Worm (Caenorhabditis elegans) whole organism, young adult: ENCODE data around the gene C55C3.7.

Experiments
- dpl-1 ChIP-seq: fragments of 150-350 bp; optimal IDR thresholded peaks from 2 replicates; lab custom pipeline; 2014; ENCODE audit warnings: missing biosample characterization, missing genetic modification reagents, missing genetic modification characterization
- let-607 ChIP-seq, 2 experiments: fragments of 200-800 bp in 1 of 2; sonication (Bioruptor generic) in 1 of 2; sonication (generic microtip) in 1 of 2; optimal IDR thresholded peaks; 2 replicates each; lab custom pipeline; 2016 to 2018; ENCODE audit warnings: mild to moderate bottlenecking in 2 of 2, missing compliant biosample characterization in 2 of 2, missing genetic modification characterization in 2 of 2, moderate library complexity in 2 of 2, missing genotype in 1 of 2
- rpc-1 ChIP-seq, 2 experiments: fragments of 150-350 bp in 1 of 2; sonication (generic microtip) in 1 of 2; optimal IDR thresholded peaks; 2 replicates each; lab custom pipeline; 2014 to 2018; ENCODE audit warnings: missing biosample characterization in 1 of 2, missing genetic modification characterization in 1 of 2, missing genetic modification reagents in 1 of 2, missing genotype in 1 of 2

- TF ChIP-seq let-607 (tag; optimal IDR thresholded peaks at IDR 0.05; lab: Kevin White, UChicago) (no peak), dpl-1 (GFP tag; lab: Kevin White, UChicago) (no peak), rpc-1 (optimal IDR thresholded peaks at IDR 0.05; lab: Kevin White, UChicago) (no peak), rpc-1 (tag; optimal IDR thresholded peaks at IDR 0.05; lab: Kevin White, UChicago) (no peak)
Measured at ce11 chrIV:5700372-5700771, 17.9 kb upstream of the C55C3.7 start.
